Worm (Caenorhabditis elegans) whole organism, young adult: ENCODE results near the gene shc-3.

ENCODE experiments used
- B0019.2 ChIP-seq: fragments of 200-800 bp; sonication (Bioruptor generic); conservative IDR thresholded peaks from 2 replicates; pipeline ENCODE4 v1.3.6; 2022; ENCODE audit warnings: missing genetic modification reagents, missing genetic modification characterization, missing compliant biosample characterization
- B0035.1 ChIP-seq: sonication (generic microtip); optimal IDR thresholded peaks from 2 replicates; lab custom pipeline; 2016; ENCODE audit warnings: missing genetic modification characterization, mild to moderate bottlenecking, missing compliant biosample characterization, missing genotype, missing genetic modification reagents
- C06A6.2 ChIP-seq: fragments of 200-800 bp; sonication (Bioruptor generic); conservative IDR thresholded peaks from 2 replicates; pipeline ENCODE4 v1.3.6; 2022; ENCODE audit warnings: missing genetic modification characterization, missing compliant biosample characterization
- C17E4.6 ChIP-seq: fragments of 200-800 bp; sonication (Bioruptor generic); IDR thresholded peaks from 2 replicates; pipeline ENCODE4 v1.3.6; 2022; ENCODE audit warnings: missing genetic modification reagents, missing genetic modification characterization, missing compliant biosample characterization
- F10E7.11 ChIP-seq: sonication (generic microtip); optimal IDR thresholded peaks from 2 replicates; lab custom pipeline; 2017; ENCODE audit warnings: mild to moderate bottlenecking, missing genetic modification characterization, moderate library complexity, missing compliant biosample characterization
- F22D6.2 ChIP-seq: sonication (generic microtip); optimal IDR thresholded peaks from 2 replicates; lab custom pipeline; 2016; ENCODE audit warnings: mild to moderate bottlenecking, missing genetic modification characterization, missing compliant biosample characterization
- F23B12.7 ChIP-seq: sonication (generic microtip); optimal IDR thresholded peaks from 2 replicates; lab custom pipeline; 2017; ENCODE audit warnings: missing genetic modification characterization, mild to moderate bottlenecking, missing compliant biosample characterization, antibody characterized with exemption, moderate library complexity; ENCODE audit not compliant: insufficient read depth
- F39B2.1 ChIP-seq: fragments of 200-800 bp; sonication (Bioruptor generic); IDR thresholded peaks from 2 replicates; pipeline ENCODE4 v1.3.6; 2022; ENCODE audit warnings: missing genetic modification reagents, missing genetic modification characterization, missing compliant biosample characterization
- K12H6.12 ChIP-seq: fragments of 200-800 bp; sonication (Bioruptor generic); optimal IDR thresholded peaks from 2 replicates; lab custom pipeline; 2018; ENCODE audit warnings: mild to moderate bottlenecking, missing genetic modification characterization, missing compliant biosample characterization
- T07F8.4 ChIP-seq: sonication (generic microtip); optimal IDR thresholded peaks from 2 replicates; lab custom pipeline; 2016; ENCODE audit warnings: mild to moderate bottlenecking, missing genetic modification characterization, moderate library complexity, missing compliant biosample characterization
- Y53G8AR.9 ChIP-seq: fragments of 200-800 bp; sonication (Bioruptor generic); conservative IDR thresholded peaks from 2 replicates; pipeline ENCODE4 v1.3.6; 2022; ENCODE audit warnings: missing genetic modification reagents, missing genetic modification characterization, missing compliant biosample characterization
- Y79H2A.3 ChIP-seq: fragments of 200-800 bp; sonication (Bioruptor generic); conservative IDR thresholded peaks from 2 replicates; pipeline ENCODE4 v1.3.6; 2022; ENCODE audit warnings: missing genetic modification reagents, missing genetic modification characterization, missing compliant biosample characterization
- ZK185.1 ChIP-seq: sonication (generic microtip); optimal IDR thresholded peaks from 2 replicates; lab custom pipeline; 2016; ENCODE audit warnings: mild to moderate bottlenecking, missing genetic modification characterization, missing compliant biosample characterization; ENCODE audit not compliant: poor library complexity, severe bottlenecking
- akir-1 ChIP-seq: fragments of 200-800 bp; sonication (Bioruptor generic); optimal IDR thresholded peaks from 2 replicates; lab custom pipeline; 2018; ENCODE audit warnings: mild to moderate bottlenecking, missing genetic modification characterization, moderate library complexity, missing compliant biosample characterization
- ama-1 ChIP-seq, 3 experiments: fragments of 150-350 bp in 1 of 3; sonication (generic microtip) in 2 of 3; optimal IDR thresholded peaks; 2 replicates each; lab custom pipeline; 2014 to 2018; ENCODE audit warnings: missing biosample characterization in 2 of 3, missing genetic modification characterization in 2 of 3, missing genetic modification reagents in 2 of 3
- atf-7 ChIP-seq: sonication (generic microtip); optimal IDR thresholded peaks from 2 replicates; lab custom pipeline; 2017; ENCODE audit warnings: mild to moderate bottlenecking, missing genetic modification characterization, missing compliant biosample characterization
- attf-6 ChIP-seq: fragments of 200-800 bp; sonication (Bioruptor generic); IDR thresholded peaks from 2 replicates; pipeline ENCODE4 v1.3.6; 2022; ENCODE audit warnings: missing genetic modification reagents, missing genetic modification characterization, missing compliant biosample characterization
- bed-1 ChIP-seq: fragments of 200-800 bp; sonication (Bioruptor generic); IDR thresholded peaks from 2 replicates; pipeline ENCODE4 v1.3.6; 2022; ENCODE audit warnings: missing genetic modification reagents, missing genetic modification characterization, missing compliant biosample characterization
- cebp-1 ChIP-seq, 2 experiments: fragments of 200-800 bp in 1 of 2; sonication (Bioruptor generic) in 1 of 2; sonication (generic microtip) in 1 of 2; IDR thresholded peaks in 1 of 2; optimal IDR thresholded peaks in 1 of 2; 2 replicates each; pipeline versions ENCODE4 v1.3.6 to Lab custom; 2017 to 2022; ENCODE audit warnings: missing compliant biosample characterization in 2 of 2, missing genetic modification characterization in 2 of 2, mild to moderate bottlenecking in 1 of 2, missing genetic modification reagents in 1 of 2, moderate library complexity in 1 of 2
- ceh-100 ChIP-seq: fragments of 200-800 bp; sonication (Bioruptor generic); IDR thresholded peaks from 2 replicates; pipeline ENCODE4 v1.3.6; 2022; ENCODE audit warnings: missing genetic modification reagents, missing genetic modification characterization, missing compliant biosample characterization
- ceh-40 ChIP-seq: fragments of 200-800 bp; sonication (Bioruptor generic); IDR thresholded peaks from 2 replicates; pipeline ENCODE4 v1.3.6; 2022; ENCODE audit warnings: missing genetic modification characterization, missing compliant biosample characterization
- ceh-79 ChIP-seq: sonication (generic microtip); optimal IDR thresholded peaks from 2 replicates; lab custom pipeline; 2017; ENCODE audit warnings: mild to moderate bottlenecking, missing genetic modification characterization, missing compliant biosample characterization
- ceh-91 ChIP-seq: fragments of 200-800 bp; sonication (Bioruptor generic); IDR thresholded peaks from 2 replicates; pipeline ENCODE4 v1.3.6; 2022; ENCODE audit warnings: missing genetic modification reagents, missing genetic modification characterization, missing compliant biosample characterization
- egl-18 ChIP-seq: fragments of 200-800 bp; sonication (Bioruptor generic); IDR thresholded peaks from 2 replicates; pipeline ENCODE4 v1.3.6; 2022; ENCODE audit warnings: missing genetic modification reagents, missing genetic modification characterization, missing compliant biosample characterization
- ets-4 ChIP-seq: fragments of 200-800 bp; sonication (Bioruptor generic); optimal IDR thresholded peaks from 2 replicates; lab custom pipeline; 2018; ENCODE audit warnings: mild to moderate bottlenecking, missing genetic modification characterization, missing compliant biosample characterization
- hlh-26 ChIP-seq: fragments of 200-800 bp; sonication (Bioruptor generic); conservative IDR thresholded peaks from 2 replicates; pipeline ENCODE4 v1.3.6; 2022; ENCODE audit warnings: missing genetic modification reagents, missing genetic modification characterization, missing compliant biosample characterization
- hmg-20 ChIP-seq: fragments of 200-800 bp; sonication (Bioruptor generic); IDR thresholded peaks from 2 replicates; pipeline ENCODE4 v1.3.6; 2022; ENCODE audit warnings: missing genetic modification reagents, missing genetic modification characterization, missing compliant biosample characterization
- hsf-1 ChIP-seq: fragments of 200-800 bp; sonication (Bioruptor generic); IDR thresholded peaks from 2 replicates; pipeline ENCODE4 v1.3.6; 2022; ENCODE audit warnings: missing genetic modification reagents, missing genetic modification characterization, missing compliant biosample characterization
- lin-40 ChIP-seq: sonication (generic microtip); optimal IDR thresholded peaks from 2 replicates; lab custom pipeline; 2016; ENCODE audit warnings: missing genetic modification characterization, mild to moderate bottlenecking, missing compliant biosample characterization, missing genotype, missing genetic modification reagents
- lin-54 ChIP-seq: fragments of 200-800 bp; sonication (Bioruptor generic); optimal IDR thresholded peaks from 2 replicates; lab custom pipeline; 2018; ENCODE audit warnings: mild to moderate bottlenecking, missing genetic modification characterization, missing compliant biosample characterization
- lsy-27 ChIP-seq: sonication (generic microtip); optimal IDR thresholded peaks from 2 replicates; lab custom pipeline; 2017; ENCODE audit warnings: missing genetic modification characterization, mild to moderate bottlenecking, missing compliant biosample characterization, antibody characterized with exemption, missing genotype, borderline replicate concordance; ENCODE audit not compliant: insufficient read depth
- madf-10 ChIP-seq: sonication (generic microtip); optimal IDR thresholded peaks from 2 replicates; lab custom pipeline; 2016; ENCODE audit warnings: mild to moderate bottlenecking, missing genetic modification characterization, missing compliant biosample characterization
- madf-3 ChIP-seq: fragments of 200-800 bp; sonication (Bioruptor generic); IDR thresholded peaks from 2 replicates; pipeline ENCODE4 v1.3.6; 2022; ENCODE audit warnings: missing genetic modification reagents, missing genetic modification characterization, missing compliant biosample characterization
- madf-8 ChIP-seq: fragments of 200-800 bp; sonication (Bioruptor generic); conservative IDR thresholded peaks from 2 replicates; pipeline ENCODE4 v1.3.6; 2022; ENCODE audit warnings: missing genetic modification reagents, missing genetic modification characterization, missing compliant biosample characterization
- nfyb-1 ChIP-seq: fragments of 200-800 bp; sonication (Bioruptor generic); IDR thresholded peaks from 2 replicates; pipeline ENCODE4 v1.3.6; 2022; ENCODE audit warnings: missing genetic modification reagents, missing genetic modification characterization, missing compliant biosample characterization
- nhr-90 ChIP-seq: sonication (generic microtip); optimal IDR thresholded peaks from 2 replicates; lab custom pipeline; 2016; ENCODE audit warnings: missing genotype, mild to moderate bottlenecking, missing genetic modification characterization, missing compliant biosample characterization
- pha-4 ChIP-seq: fragments of 150-350 bp; sonication (generic microtip); optimal IDR thresholded peaks from 2 replicates; lab custom pipeline; 2014; ENCODE audit warnings: missing biosample characterization, missing genetic modification reagents, missing genetic modification characterization
- rec-8 ChIP-seq, 2 experiments: sonication (generic microtip); optimal IDR thresholded peaks; 2 replicates each; lab custom pipeline; 2016; ENCODE audit warnings: mild to moderate bottlenecking in 2 of 2, missing genetic modification characterization in 2 of 2, missing genetic modification reagents in 2 of 2, missing genotype in 2 of 2, missing biosample characterization in 1 of 2, missing compliant biosample characterization in 1 of 2, moderate library complexity in 1 of 2
- rpc-1 ChIP-seq, 2 experiments: fragments of 150-350 bp in 1 of 2; sonication (generic microtip) in 1 of 2; optimal IDR thresholded peaks; 2 replicates each; lab custom pipeline; 2014 to 2018; ENCODE audit warnings: missing biosample characterization in 1 of 2, missing genetic modification characterization in 1 of 2, missing genetic modification reagents in 1 of 2, missing genotype in 1 of 2
- sdz-38 ChIP-seq: sonication (generic microtip); optimal IDR thresholded peaks from 2 replicates; lab custom pipeline; 2016; ENCODE audit warnings: missing genotype, missing genetic modification characterization, missing compliant biosample characterization
- snpc-3.4 ChIP-seq: sonication (generic microtip); optimal IDR thresholded peaks from 2 replicates; lab custom pipeline; 2017; ENCODE audit warnings: missing genetic modification characterization, mild to moderate bottlenecking, missing compliant biosample characterization, antibody characterized with exemption, moderate library complexity, missing genotype, missing genetic modification reagents
- somi-1 ChIP-seq: fragments of 200-800 bp; sonication (Bioruptor generic); optimal IDR thresholded peaks from 2 replicates; lab custom pipeline; 2018; ENCODE audit warnings: mild to moderate bottlenecking, missing genetic modification characterization, missing compliant biosample characterization
- tbx-9 ChIP-seq: sonication (generic microtip); optimal IDR thresholded peaks from 2 replicates; lab custom pipeline; 2016; ENCODE audit warnings: borderline replicate concordance, missing genetic modification characterization, inconsistent platforms, missing compliant biosample characterization
- unc-62 ChIP-seq: fragments of 150-350 bp; optimal IDR thresholded peaks from 2 replicates; lab custom pipeline; 2014; ENCODE audit warnings: missing biosample characterization, missing genetic modification reagents, missing genetic modification characterization
- xnd-1 ChIP-seq: sonication (generic microtip); optimal IDR thresholded peaks from 2 replicates; lab custom pipeline; 2016; ENCODE audit warnings: missing genotype, missing genetic modification reagents, missing genetic modification characterization, missing compliant biosample characterization

The shc-3 gene

ce11 chrX:13730209-13730975 is 13.1 kb downstream of the shc-3 start (continued):
- peak; percentile 66 to 69 for TF ChIP-seq rec-8 (tag; optimal IDR thresholded peaks at IDR 0.05; lab: Kevin White, UChicago)
- peak; percentile 77 for TF ChIP-seq ZK185.1 (tag; lab: Kevin White, UChicago)
- no peak for TF ChIP-seq atf-7 (tag; lab: Kevin White, UChicago)
- peak; percentile 24 for TF ChIP-seq F22D6.2 (tag; lab: Kevin White, UChicago)
- peak; percentile 38 for TF ChIP-seq lin-54 (GFP tag; lab: Kevin White, UChicago)
- TF ChIP-seq hsf-1 (GFP tag; lab: Robert Waterston, UW), result no peak; the same call in 1 of the 2 replicates
- TF ChIP-seq snpc-3.4, result peak; percentile 69
- 0 out of 2 replicates have a peak, but pooled peaks have one; percentile 29 for TF ChIP-seq B0019.2 (GFP tag; lab: Robert Waterston, UW)
- no peak for TF ChIP-seq ceh-91 (GFP tag; lab: Robert Waterston, UW)
- no peak for TF ChIP-seq unc-62
- no peak for TF ChIP-seq madf-8 (GFP tag; lab: Robert Waterston, UW)
- TF ChIP-seq ama-1 (optimal IDR thresholded peaks at IDR 0.05; lab: Kevin White, UChicago), result no peak
- peak; percentile 17 to 33 for TF ChIP-seq ama-1 (GFP tag; optimal IDR thresholded peaks at IDR 0.05; lab: Kevin White, UChicago)
- TF ChIP-seq C06A6.2 (GFP tag; lab: Robert Waterston, UW), result no peak
- TF ChIP-seq T07F8.4 (tag; lab: Kevin White, UChicago), result peak; percentile 66
- peak; percentile 21 for TF ChIP-seq akir-1 (GFP tag; lab: Kevin White, UChicago)
- no peak for TF ChIP-seq cebp-1 (GFP tag; IDR thresholded peaks at IDR 0.05; lab: Robert Waterston, UW)
- TF ChIP-seq cebp-1 (tag; optimal IDR thresholded peaks at IDR 0.05; lab: Kevin White, UChicago), result peak; percentile 71
- TF ChIP-seq hmg-20 (GFP tag; lab: Robert Waterston, UW), result peak; percentile 49; the same call in 1 of the 2 replicates
- no peak for TF ChIP-seq F39B2.1 (GFP tag; lab: Robert Waterston, UW)
- peak; percentile 93 for TF ChIP-seq ceh-40 (GFP tag; lab: Robert Waterston, UW)
- TF ChIP-seq Y53G8AR.9 (GFP tag; lab: Robert Waterston, UW), result peak; percentile 72
- TF ChIP-seq K12H6.12, result no peak
- TF ChIP-seq F10E7.11 (tag; lab: Kevin White, UChicago), result no peak
- TF ChIP-seq attf-6 (GFP tag; lab: Robert Waterston, UW), result peak; percentile 68
- TF ChIP-seq lsy-27 (tag; lab: Kevin White, UChicago), result no peak
- peak; percentile 37 for TF ChIP-seq lin-40 (tag; lab: Kevin White, UChicago)
- no peak for TF ChIP-seq egl-18 (GFP tag; lab: Robert Waterston, UW)
- no peak; the same call in 1 of the 2 replicates for TF ChIP-seq ceh-100
- no peak for TF ChIP-seq madf-3 (GFP tag; lab: Robert Waterston, UW)
- TF ChIP-seq pha-4 (tag; lab: Kevin White, UChicago), result no peak
- TF ChIP-seq C17E4.6 (GFP tag; lab: Robert Waterston, UW), result no peak
- TF ChIP-seq somi-1 (GFP tag; lab: Kevin White, UChicago), result no peak
- TF ChIP-seq B0035.1 (tag; lab: Kevin White, UChicago), result peak; percentile 35
- no peak for TF ChIP-seq xnd-1 (tag; lab: Kevin White, UChicago)
- peak; percentile 73 for TF ChIP-seq nhr-90 (tag; lab: Kevin White, UChicago)
- peak; percentile 34 for TF ChIP-seq madf-10
- TF ChIP-seq Y79H2A.3, result no peak
- TF ChIP-seq rpc-1 (optimal IDR thresholded peaks at IDR 0.05; lab: Kevin White, UChicago), result peak; percentile 80
- peak; percentile 89 for TF ChIP-seq rpc-1 (tag; optimal IDR thresholded peaks at IDR 0.05; lab: Kevin White, UChicago)
- TF ChIP-seq nfyb-1 (GFP tag; lab: Robert Waterston, UW), result peak; percentile 40
- no peak for TF ChIP-seq sdz-38
- TF ChIP-seq F23B12.7 (tag; lab: Kevin White, UChicago), result no peak
- no peak for TF ChIP-seq ceh-79 (tag; lab: Kevin White, UChicago)
- TF ChIP-seq bed-1 (GFP tag; lab: Robert Waterston, UW), result no peak
- no peak for TF ChIP-seq ets-4 (GFP tag; lab: Kevin White, UChicago)
- no peak for TF ChIP-seq tbx-9 (tag; lab: Kevin White, UChicago)
- TF ChIP-seq hlh-26 (GFP tag; lab: Robert Waterston, UW), result no peak
